Fruit fly (Drosophila melanogaster) whole organism, pupa: ENCODE results near the gene CG4653.

Experiments
- CG10348 ChIP-seq: fragments of 200-800 bp; sonication (Bioruptor generic); IDR thresholded peaks from 2 replicates; pipeline ENCODE4 v1.3.6; 2022; ENCODE audit warnings: missing biosample characterization, missing genetic modification characterization
- CG12605 ChIP-seq: fragments of 200-800 bp; sonication (Bioruptor generic); IDR thresholded peaks from 2 replicates; pipeline ENCODE4 v1.3.6; 2022; ENCODE audit warnings: missing biosample characterization, missing genetic modification characterization
- CG13204 ChIP-seq: fragments of 200-800 bp; sonication (Bioruptor generic); optimal IDR thresholded peaks from 2 replicates; lab custom pipeline; 2018; ENCODE audit warnings: missing biosample characterization, mild to moderate bottlenecking, missing genetic modification characterization, moderate library complexity
- CG14655 ChIP-seq: fragments of 200-800 bp; sonication (Bioruptor generic); optimal IDR thresholded peaks from 3 replicates; lab custom pipeline; 2017; ENCODE audit warnings: mild to moderate bottlenecking, missing biosample characterization, missing genetic modification reagents, missing genetic modification characterization
- CG15710 ChIP-seq: fragments of 200-800 bp; sonication (Bioruptor generic); optimal IDR thresholded peaks from 2 replicates; lab custom pipeline; 2018; ENCODE audit warnings: missing biosample characterization, mild to moderate bottlenecking, missing genetic modification characterization, moderate library complexity
- CG17806 ChIP-seq: fragments of 200-800 bp; sonication (Bioruptor generic); optimal IDR thresholded peaks from 2 replicates; lab custom pipeline; 2018; ENCODE audit warnings: missing biosample characterization, mild to moderate bottlenecking, missing genetic modification characterization, moderate library complexity
- CG32121 ChIP-seq: fragments of 200-800 bp; sonication (Bioruptor generic); IDR thresholded peaks from 2 replicates; pipeline ENCODE4 v1.3.6; 2022; ENCODE audit warnings: missing biosample characterization, missing genetic modification characterization
- CG34367 ChIP-seq: fragments of 200-800 bp; sonication (Bioruptor generic); optimal IDR thresholded peaks from 2 replicates; lab custom pipeline; 2018; ENCODE audit warnings: missing biosample characterization, mild to moderate bottlenecking, missing genetic modification characterization
- CG4496 ChIP-seq: fragments of 200-800 bp; sonication (Bioruptor generic); IDR thresholded peaks from 3 replicates; pipeline ENCODE4 v1.3.6; 2022; ENCODE audit warnings: missing biosample characterization, missing genetic modification characterization
- CG8159 ChIP-seq: fragments of 200-800 bp; sonication (Bioruptor generic); optimal IDR thresholded peaks from 3 replicates; lab custom pipeline; 2018; ENCODE audit warnings: missing biosample characterization, mild to moderate bottlenecking, missing genetic modification characterization, moderate library complexity
- CG8301 ChIP-seq: fragments of 200-800 bp; sonication (Bioruptor generic); optimal IDR thresholded peaks from 2 replicates; lab custom pipeline; 2018; ENCODE audit warnings: missing biosample characterization, mild to moderate bottlenecking, missing genetic modification characterization
- CG9948 ChIP-seq: fragments of 200-800 bp; sonication (Bioruptor generic); optimal IDR thresholded peaks from 2 replicates; lab custom pipeline; 2018; ENCODE audit warnings: missing biosample characterization, mild to moderate bottlenecking, missing genetic modification characterization, moderate library complexity
- D1 ChIP-seq: fragments of 200-800 bp; sonication (Bioruptor generic); optimal IDR thresholded peaks from 2 replicates; lab custom pipeline; 2018; ENCODE audit warnings: missing biosample characterization, mild to moderate bottlenecking, missing genetic modification characterization, moderate library complexity
- EcR ChIP-seq: fragments of 200-800 bp; sonication (Bioruptor generic); optimal IDR thresholded peaks from 3 replicates; lab custom pipeline; 2019; ENCODE audit warnings: missing biosample characterization, missing genetic modification characterization, mild to moderate bottlenecking, moderate library complexity, missing genetic modification reagents
- Ets98B ChIP-seq: fragments of 200-800 bp; sonication (Bioruptor generic); IDR thresholded peaks from 2 replicates; pipeline ENCODE4 v1.3.6; 2022; ENCODE audit warnings: missing biosample characterization, missing genetic modification characterization
- Pif1A ChIP-seq: fragments of 200-800 bp; sonication (Bioruptor generic); optimal IDR thresholded peaks from 3 replicates; lab custom pipeline; 2016; ENCODE audit warnings: missing biosample characterization, missing genetic modification characterization
- Pif1B ChIP-seq: fragments of 200-800 bp; sonication (Bioruptor generic); optimal IDR thresholded peaks from 3 replicates; lab custom pipeline; 2016; ENCODE audit warnings: missing biosample characterization, missing genetic modification characterization
- Snoo ChIP-seq: fragments of 200-800 bp; sonication (Bioruptor generic); optimal IDR thresholded peaks from 3 replicates; lab custom pipeline; 2017; ENCODE audit warnings: missing biosample characterization, mild to moderate bottlenecking, missing genetic modification characterization, inconsistent platforms
- fd96Ca ChIP-seq: fragments of 200-800 bp; sonication (Bioruptor generic); IDR thresholded peaks from 3 replicates; pipeline ENCODE4 v1.3.6; 2022; ENCODE audit warnings: missing biosample characterization, missing genetic modification characterization
- gl ChIP-seq: fragments of 200-800 bp; sonication (Bioruptor generic); optimal IDR thresholded peaks from 2 replicates; lab custom pipeline; 2018; ENCODE audit warnings: missing biosample characterization, mild to moderate bottlenecking, missing genetic modification characterization
- rn ChIP-seq: fragments of 200-800 bp; sonication (Bioruptor generic); IDR thresholded peaks from 2 replicates; pipeline ENCODE4 v1.3.6; 2022; ENCODE audit warnings: missing biosample characterization, missing genetic modification characterization

Gene CG4653

DNA sequence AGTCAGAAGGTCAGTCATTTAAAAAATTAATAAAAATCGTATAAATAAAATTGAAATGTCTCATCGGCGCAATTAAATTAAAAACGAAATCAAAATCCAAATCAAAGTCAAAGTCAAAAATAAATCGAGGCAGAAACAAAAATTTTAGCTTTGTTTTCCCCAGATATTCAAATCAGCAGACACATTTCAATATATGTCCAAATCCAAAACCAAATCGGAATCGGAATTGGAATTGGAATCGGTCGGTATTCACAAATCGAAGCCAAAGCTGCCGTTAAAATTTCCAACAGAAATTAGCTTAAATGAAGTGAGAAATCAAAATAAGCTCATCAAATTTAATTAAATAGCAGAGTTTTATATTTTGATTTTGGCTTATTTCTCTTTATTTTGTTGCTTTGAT lies 32.3 kb downstream of the CG4653 start:
- TF ChIP-seq CG9948 (tag; lab: Kevin White, UChicago) (no peak), Pif1B (GFP tag; lab: Kevin White, UChicago) (no peak)

- TF ChIP-seq Ets98B = no peak
- no peak for TF ChIP-seq Pif1A
- TF ChIP-seq EcR = no peak
- TF ChIP-seq D1 (tag; lab: Kevin White, UChicago) = no peak
- TF ChIP-seq CG17806 (tag; lab: Kevin White, UChicago) = no peak
- no peak for TF ChIP-seq CG34367 (tag; lab: Kevin White, UChicago)
- no peak for TF ChIP-seq CG32121 (GFP tag; lab: Robert Waterston, UW)
- TF ChIP-seq CG8301 (tag; lab: Kevin White, UChicago) = no peak
- TF ChIP-seq fd96Ca (GFP tag; lab: Robert Waterston, UW) = no peak
- TF ChIP-seq CG14655 (GFP tag; lab: Kevin White, UChicago) = no peak
- TF ChIP-seq Pif1B (GFP tag; lab: Kevin White, UChicago) = no peak
- TF ChIP-seq rn (GFP tag; lab: Robert Waterston, UW) = no peak
- TF ChIP-seq CG12605 = no peak
- no peak for TF ChIP-seq Snoo (tag; lab: Kevin White, UChicago)
- no peak for TF ChIP-seq CG10348 (GFP tag; lab: Robert Waterston, UW)
- no peak for TF ChIP-seq gl (tag; lab: Kevin White, UChicago)
- no peak for TF ChIP-seq CG4496 (GFP tag; lab: Robert Waterston, UW)
- TF ChIP-seq CG13204 (GFP tag; lab: Kevin White, UChicago) = no peak
- TF ChIP-seq CG15710 (tag; lab: Kevin White, UChicago) = no peak
- TF ChIP-seq, all 21 proteins: peak for 0
Measured at dm6 chrX:16737878-16738277, 34.0 kb downstream of the CG4653 start, which contains the start of gene TwdlZ. TwdlZ (plus strand) TSS chrX:16738178.

- no peak for TF ChIP-seq EcR
- no peak for TF ChIP-seq CG13204 (GFP tag; lab: Kevin White, UChicago)
- TF ChIP-seq CG14655 (GFP tag; lab: Kevin White, UChicago) = no peak
- TF ChIP-seq Ets98B = no peak
- TF ChIP-seq CG12605 = no peak
- TF ChIP-seq rn (GFP tag; lab: Robert Waterston, UW) = no peak
- no peak for TF ChIP-seq CG32121 (GFP tag; lab: Robert Waterston, UW)
- TF ChIP-seq fd96Ca (GFP tag; lab: Robert Waterston, UW) = no peak
- TF ChIP-seq Pif1A = no peak
- no peak for TF ChIP-seq D1 (tag; lab: Kevin White, UChicago)
- no peak for TF ChIP-seq CG4496 (GFP tag; lab: Robert Waterston, UW)
- TF ChIP-seq CG17806 (tag; lab: Kevin White, UChicago) = no peak
- no peak for TF ChIP-seq Snoo (tag; lab: Kevin White, UChicago)
- TF ChIP-seq, all 21 proteins: peak for 0
Measured at dm6 chrX:16740606-16741005, 36.7 kb downstream of the CG4653 start, which contains the start of gene CG32568. CG32568 (plus strand) TSS chrX:16740906.

- TF ChIP-seq CG8159 (tag; lab: Kevin White, UChicago) = no peak
- TF ChIP-seq CG4496 (GFP tag; lab: Robert Waterston, UW) = no peak
- no peak for TF ChIP-seq Ets98B
- TF ChIP-seq CG10348 (GFP tag; lab: Robert Waterston, UW) = no peak
- TF ChIP-seq CG14655 (GFP tag; lab: Kevin White, UChicago) = no peak
- no peak for TF ChIP-seq CG12605
- TF ChIP-seq CG15710 (tag; lab: Kevin White, UChicago) = no peak
- TF ChIP-seq CG8301 (tag; lab: Kevin White, UChicago) = no peak
- no peak for TF ChIP-seq D1 (tag; lab: Kevin White, UChicago)
- no peak for TF ChIP-seq rn (GFP tag; lab: Robert Waterston, UW)
- TF ChIP-seq CG34367 (tag; lab: Kevin White, UChicago) = no peak
- TF ChIP-seq CG17806 (tag; lab: Kevin White, UChicago) = no peak
- no peak for TF ChIP-seq EcR
Measured at dm6 chrX:16742547-16742946, 38.7 kb downstream of the CG4653 start, which contains the start of gene Twdlalpha. Twdlalpha (plus strand) TSS chrX:16742847.

- TF ChIP-seq Pif1A (no peak), rn (GFP tag; lab: Robert Waterston, UW) (no peak), CG17806 (tag; lab: Kevin White, UChicago) (no peak), CG4496 (GFP tag; lab: Robert Waterston, UW) (no peak), CG10348 (GFP tag; lab: Robert Waterston, UW) (no peak), CG15710 (tag; lab: Kevin White, UChicago) (no peak), CG12605 (no peak), CG8301 (tag; lab: Kevin White, UChicago) (no peak), D1 (tag; lab: Kevin White, UChicago) (no peak)
Measured at dm6 chrX:16744345-16744744, 40.5 kb downstream of the CG4653 start.

- TF ChIP-seq D1 (tag; lab: Kevin White, UChicago) (no peak), rn (GFP tag; lab: Robert Waterston, UW) (no peak), gl (tag; lab: Kevin White, UChicago) (no peak), CG9948 (tag; lab: Kevin White, UChicago) (no peak)
- TF ChIP-seq, all 21 proteins: peak for 0
Measured at dm6 chrX:16745942-16746341, 42.1 kb downstream of the CG4653 start.

- TF ChIP-seq CG32121 (GFP tag; lab: Robert Waterston, UW) (no peak), CG10348 (GFP tag; lab: Robert Waterston, UW) (no peak), fd96Ca (GFP tag; lab: Robert Waterston, UW) (no peak), CG8301 (tag; lab: Kevin White, UChicago) (no peak), CG34367 (tag; lab: Kevin White, UChicago) (no peak), CG12605 (no peak), Pif1A (no peak), CG13204 (GFP tag; lab: Kevin White, UChicago) (no peak), CG15710 (tag; lab: Kevin White, UChicago) (no peak), Pif1B (GFP tag; lab: Kevin White, UChicago) (no peak), EcR (no peak), D1 (tag; lab: Kevin White, UChicago) (no peak), CG8159 (tag; lab: Kevin White, UChicago) (no peak), rn (GFP tag; lab: Robert Waterston, UW) (no peak), CG9948 (tag; lab: Kevin White, UChicago) (no peak), CG4496 (GFP tag; lab: Robert Waterston, UW) (no peak), CG17806 (tag; lab: Kevin White, UChicago) (no peak), Snoo (tag; lab: Kevin White, UChicago) (no peak), CG14655 (GFP tag; lab: Kevin White, UChicago) (no peak), gl (tag; lab: Kevin White, UChicago) (no peak)
Measured at dm6 chrX:16746824-16747223, 42.9 kb downstream of the CG4653 start.
